Worm (Caenorhabditis elegans): ENCODE results near the gene lgc-25.

The lgc-25 gene

ce11 chrX:14169569-14170031 is 8.1 kb upstream of the lgc-25 start, which contains the start of gene sym-4 (continued):
- TF ChIP-seq ztf-25 (GFP tag; IDR thresholded peaks at IDR 0.05) (no peak), snpc-1.3 (tag; optimal IDR thresholded peaks at IDR 0.05; ENCODE audit: insufficient read depth) (no peak), aptf-3 (GFP tag; IDR thresholded peaks at IDR 0.05) (no peak), snpc-4 (GFP tag; optimal IDR thresholded peaks at IDR 0.05) (no peak), snpc-4 (tag; optimal IDR thresholded peaks at IDR 0.05) (peak; percentile 4 to 79 (median 66)), unc-130 (GFP tag; optimal IDR thresholded peaks at IDR 0.05) (no peak), K12H6.12 (tag; optimal IDR thresholded peaks at IDR 0.05) (peak; percentile 85), somi-1 (GFP tag; optimal IDR thresholded peaks at IDR 0.05) (peak; percentile 69), ceh-79 (tag; optimal IDR thresholded peaks at IDR 0.05) (no peak), lsy-27 (tag; optimal IDR thresholded peaks at IDR 0.05; ENCODE audit: borderline replicate concordance, insufficient read depth) (peak; percentile 15), lsl-1 (GFP tag; optimal IDR thresholded peaks at IDR 0.05) (no peak), F37B4.10 (GFP tag; IDR thresholded peaks at IDR 0.05) (no peak), F57A8.1 (GFP tag; optimal IDR thresholded peaks at IDR 0.05) (no peak), die-1 (tag; optimal IDR thresholded peaks at IDR 0.05) (peak; percentile 59), hlh-12 (tag; optimal IDR thresholded peaks at IDR 0.05) (no peak), egrh-3 (GFP tag; IDR thresholded peaks at IDR 0.05) (0 out of 2 replicates have a peak, but pooled peaks have one; percentile 27), zim-3 (tag; optimal IDR thresholded peaks at IDR 0.05) (no peak), nfya-1 (tag; optimal IDR thresholded peaks at IDR 0.05; ENCODE audit: borderline replicate concordance, insufficient read depth) (no peak), mes-4 (tag; optimal IDR thresholded peaks at IDR 0.05) (no peak), ztf-6 (GFP tag; IDR thresholded peaks at IDR 0.05) (no peak), nhr-90 (tag; optimal IDR thresholded peaks at IDR 0.05) (peak; percentile 91), nhr-120 (GFP tag; IDR thresholded peaks at IDR 0.05) (no peak), Y67H2A.10 (GFP tag; conservative IDR thresholded peaks at IDR 0.05) (peak; percentile 73; the same call in 1 of the 2 replicates), D2030.7 (GFP tag; IDR thresholded peaks at IDR 0.05) (no peak), snpc-3.4 (tag; optimal IDR thresholded peaks at IDR 0.05) (no peak), sdz-38 (tag; optimal IDR thresholded peaks at IDR 0.05) (no peak), B0019.2 (GFP tag; conservative IDR thresholded peaks at IDR 0.05) (no peak), mxl-1 (tag; optimal IDR thresholded peaks at IDR 0.05) (no peak), egl-18 (GFP tag; IDR thresholded peaks at IDR 0.05) (no peak), tlf-1 (GFP tag; optimal IDR thresholded peaks at IDR 0.05) (peak; percentile 24), T07F8.4 (tag; optimal IDR thresholded peaks at IDR 0.05) (no peak), ceh-40 (GFP tag; IDR thresholded peaks at IDR 0.05) (no peak), lin-35 (GFP tag; optimal IDR thresholded peaks at IDR 0.05) (peak in 1 of 3 experiments; percentile 77), F55B11.4 (tag; optimal IDR thresholded peaks at IDR 0.05; ENCODE audit: borderline replicate concordance, insufficient read depth) (no peak), Y53G8AR.9 (GFP tag; conservative IDR thresholded peaks at IDR 0.05) (peak; percentile 82; the same call in 1 of the 2 replicates), F39B2.1 (GFP tag; IDR thresholded peaks at IDR 0.05) (no peak), T26A5.8 (tag; optimal IDR thresholded peaks at IDR 0.05) (no peak), F23B12.7 (tag; optimal IDR thresholded peaks at IDR 0.05; ENCODE audit: insufficient read depth) (peak; percentile 63), atf-7 (tag; optimal IDR thresholded peaks at IDR 0.05) (peak; percentile 78), nfyb-1 (GFP tag; IDR thresholded peaks at IDR 0.05) (peak; percentile 86; the same call in 1 of the 2 replicates), B0035.1 (tag; optimal IDR thresholded peaks at IDR 0.05) (peak; percentile 1), F57C9.4 (tag; optimal IDR thresholded peaks at IDR 0.05) (no peak), rec-8 (tag; optimal IDR thresholded peaks at IDR 0.05) (no peak), chd-7 (tag; optimal IDR thresholded peaks at IDR 0.05) (peak; percentile 77), hmg-1.2 (GFP tag; IDR thresholded peaks at IDR 0.05) (peak; percentile 91), fkh-3 (tag; optimal IDR thresholded peaks at IDR 0.05) (no peak), bed-1 (GFP tag; IDR thresholded peaks at IDR 0.05) (no peak), madf-10 (tag; optimal IDR thresholded peaks at IDR 0.05) (peak; percentile 87)
